Worm (Caenorhabditis elegans) whole organism, late embryonic: ENCODE data around the gene F31B12.4.

Experiments
- C08G9.2 ChIP-seq: sonication (generic microtip); optimal IDR thresholded peaks from 2 replicates; lab custom pipeline; 2016; ENCODE audit warnings: mild to moderate bottlenecking, missing genetic modification characterization, moderate library complexity, missing compliant biosample characterization
- C38D4.7 ChIP-seq: fragments of 200-800 bp; sonication (Bioruptor generic); optimal IDR thresholded peaks from 2 replicates; lab custom pipeline; 2018; ENCODE audit warnings: mild to moderate bottlenecking, missing genetic modification characterization, moderate library complexity, missing compliant biosample characterization
- F13H6.1 ChIP-seq: sonication (generic microtip); optimal IDR thresholded peaks from 2 replicates; lab custom pipeline; 2016; ENCODE audit warnings: missing genetic modification characterization, missing compliant biosample characterization
- K02D7.2 ChIP-seq: sonication (generic microtip); optimal IDR thresholded peaks from 2 replicates; lab custom pipeline; 2017; ENCODE audit warnings: mild to moderate bottlenecking, missing genetic modification characterization, missing compliant biosample characterization
- K09A11.1 ChIP-seq: sonication (generic microtip); optimal IDR thresholded peaks from 2 replicates; lab custom pipeline; 2017; ENCODE audit warnings: antibody characterized with exemption, mild to moderate bottlenecking, missing genetic modification characterization, missing compliant biosample characterization; ENCODE audit not compliant: insufficient read depth
- T23F11.4 ChIP-seq: fragments of 200-800 bp; sonication (Bioruptor generic); optimal IDR thresholded peaks from 2 replicates; lab custom pipeline; 2018; ENCODE audit warnings: mild to moderate bottlenecking, missing genetic modification characterization, missing compliant biosample characterization
- ahr-1 ChIP-seq: sonication (generic microtip); optimal IDR thresholded peaks from 2 replicates; lab custom pipeline; 2016; ENCODE audit warnings: missing genetic modification characterization, missing compliant biosample characterization
- ceh-14 ChIP-seq: sonication (generic microtip); optimal IDR thresholded peaks from 2 replicates; lab custom pipeline; 2016; ENCODE audit warnings: missing genotype, missing genetic modification characterization, missing compliant biosample characterization
- ceh-18 ChIP-seq: sonication (generic microtip); optimal IDR thresholded peaks from 2 replicates; lab custom pipeline; 2016; ENCODE audit warnings: missing genetic modification characterization, missing compliant biosample characterization
- ceh-19 ChIP-seq: fragments of 200-800 bp; sonication (Bioruptor generic); optimal IDR thresholded peaks from 2 replicates; lab custom pipeline; 2018; ENCODE audit warnings: mild to moderate bottlenecking, missing genetic modification characterization, missing compliant biosample characterization
- ceh-2 ChIP-seq: sonication (generic microtip); optimal IDR thresholded peaks from 2 replicates; lab custom pipeline; 2016; ENCODE audit warnings: missing genotype, missing genetic modification characterization, missing compliant biosample characterization
- ceh-22 ChIP-seq: sonication (generic microtip); optimal IDR thresholded peaks from 2 replicates; lab custom pipeline; 2017; ENCODE audit warnings: missing biosample characterization, missing genetic modification characterization
- ceh-24 ChIP-seq: sonication (generic microtip); optimal IDR thresholded peaks from 2 replicates; lab custom pipeline; 2016; ENCODE audit warnings: mild to moderate bottlenecking, missing genetic modification characterization, missing compliant biosample characterization
- ceh-30 ChIP-seq: fragments of 150-350 bp; optimal IDR thresholded peaks from 2 replicates; lab custom pipeline; 2014; ENCODE audit warnings: missing biosample characterization, missing genetic modification characterization
- ceh-31 ChIP-seq: sonication (generic microtip); optimal IDR thresholded peaks from 2 replicates; lab custom pipeline; 2016; ENCODE audit warnings: missing genetic modification characterization, missing compliant biosample characterization
- ceh-45 ChIP-seq: fragments of 200-800 bp; sonication (Bioruptor generic); IDR thresholded peaks from 2 replicates; pipeline ENCODE4 v1.3.6; 2022; ENCODE audit warnings: missing genetic modification reagents, missing genetic modification characterization, missing compliant biosample characterization
- ceh-48 ChIP-seq: sonication (generic microtip); optimal IDR thresholded peaks from 2 replicates; lab custom pipeline; 2016; ENCODE audit warnings: missing genetic modification characterization, inconsistent platforms, missing compliant biosample characterization
- ceh-6 ChIP-seq: fragments of 200-800 bp; sonication (Bioruptor generic); optimal IDR thresholded peaks from 2 replicates; lab custom pipeline; 2018; ENCODE audit warnings: mild to moderate bottlenecking, missing genetic modification characterization, missing compliant biosample characterization
- ceh-9 ChIP-seq: sonication (generic microtip); optimal IDR thresholded peaks from 2 replicates; lab custom pipeline; 2016; ENCODE audit warnings: mild to moderate bottlenecking, missing genetic modification characterization, inconsistent platforms, missing compliant biosample characterization
- dmd-4 ChIP-seq: sonication (generic microtip); optimal IDR thresholded peaks from 2 replicates; lab custom pipeline; 2016; ENCODE audit warnings: borderline replicate concordance, missing genetic modification characterization, missing compliant biosample characterization
- dve-1 ChIP-seq: sonication (generic microtip); optimal IDR thresholded peaks from 2 replicates; lab custom pipeline; 2017; ENCODE audit warnings: antibody characterized with exemption, mild to moderate bottlenecking, missing genetic modification characterization, missing compliant biosample characterization
- elt-2 ChIP-seq: sonication (generic microtip); optimal IDR thresholded peaks from 2 replicates; lab custom pipeline; 2016; ENCODE audit warnings: missing genetic modification reagents, missing genetic modification characterization, missing compliant biosample characterization
- ets-4 ChIP-seq: sonication (generic microtip); optimal IDR thresholded peaks from 2 replicates; lab custom pipeline; 2016; ENCODE audit warnings: missing genetic modification characterization, missing compliant biosample characterization
- fax-1 ChIP-seq: sonication (generic microtip); optimal IDR thresholded peaks from 2 replicates; lab custom pipeline; 2016; ENCODE audit warnings: missing genotype, missing genetic modification characterization, missing compliant biosample characterization
- fkh-10 ChIP-seq: fragments of 150-350 bp; optimal IDR thresholded peaks from 2 replicates; lab custom pipeline; 2014; ENCODE audit warnings: missing biosample characterization, missing genetic modification reagents, missing genetic modification characterization
- fkh-6 ChIP-seq: sonication (generic microtip); optimal IDR thresholded peaks from 2 replicates; lab custom pipeline; 2016; ENCODE audit warnings: missing genetic modification characterization, missing compliant biosample characterization
- hlh-13 ChIP-seq: fragments of 200-800 bp; sonication (Bioruptor generic); optimal IDR thresholded peaks from 2 replicates; lab custom pipeline; 2018; ENCODE audit warnings: mild to moderate bottlenecking, missing genetic modification characterization, missing compliant biosample characterization
- hlh-30 ChIP-seq: sonication (generic microtip); optimal IDR thresholded peaks from 2 replicates; lab custom pipeline; 2017; ENCODE audit warnings: antibody characterized with exemption, missing genetic modification characterization, missing compliant biosample characterization; ENCODE audit not compliant: insufficient read depth
- hlh-8 ChIP-seq: sonication (generic microtip); optimal IDR thresholded peaks from 2 replicates; lab custom pipeline; 2016; ENCODE audit warnings: missing genotype, missing genetic modification characterization, missing compliant biosample characterization
- lim-6 ChIP-seq: sonication (generic microtip); optimal IDR thresholded peaks from 2 replicates; lab custom pipeline; 2016; ENCODE audit warnings: missing genetic modification characterization, missing compliant biosample characterization
- lin-11 ChIP-seq: fragments of 200-800 bp; sonication (Bioruptor generic); optimal IDR thresholded peaks from 2 replicates; lab custom pipeline; 2018; ENCODE audit warnings: mild to moderate bottlenecking, missing genetic modification characterization, missing compliant biosample characterization
- madf-2 ChIP-seq: sonication (generic microtip); optimal IDR thresholded peaks from 2 replicates; lab custom pipeline; 2017; ENCODE audit warnings: missing genetic modification characterization, missing compliant biosample characterization
- mec-3 ChIP-seq: sonication (generic microtip); optimal IDR thresholded peaks from 2 replicates; lab custom pipeline; 2016; ENCODE audit warnings: borderline replicate concordance, missing genetic modification characterization, missing compliant biosample characterization
- nfya-1 ChIP-seq: sonication (generic microtip); optimal IDR thresholded peaks from 2 replicates; lab custom pipeline; 2017; ENCODE audit warnings: missing genetic modification characterization, mild to moderate bottlenecking, missing compliant biosample characterization, antibody characterized with exemption, moderate library complexity
- nhr-11 ChIP-seq: fragments of 150-350 bp; optimal IDR thresholded peaks from 2 replicates; lab custom pipeline; 2014; ENCODE audit warnings: missing biosample characterization, missing genetic modification characterization
- nhr-232 ChIP-seq: sonication (generic microtip); optimal IDR thresholded peaks from 2 replicates; lab custom pipeline; 2016; ENCODE audit warnings: missing genetic modification characterization, missing compliant biosample characterization
- odd-2 ChIP-seq: sonication (generic microtip); optimal IDR thresholded peaks from 2 replicates; lab custom pipeline; 2017; ENCODE audit warnings: antibody characterized with exemption, mild to moderate bottlenecking, missing genetic modification characterization, missing compliant biosample characterization
- pat-9 ChIP-seq: fragments of 200-800 bp; sonication (Bioruptor generic); optimal IDR thresholded peaks from 2 replicates; lab custom pipeline; 2018; ENCODE audit warnings: mild to moderate bottlenecking, missing genetic modification characterization, moderate library complexity, missing compliant biosample characterization
- pax-1 ChIP-seq: fragments of 150-350 bp; optimal IDR thresholded peaks from 2 replicates; lab custom pipeline; 2014; ENCODE audit warnings: missing biosample characterization, missing genetic modification characterization
- pqm-1 ChIP-seq: sonication (generic microtip); optimal IDR thresholded peaks from 2 replicates; lab custom pipeline; 2016; ENCODE audit warnings: missing genetic modification characterization, missing compliant biosample characterization
- pros-1 ChIP-seq: fragments of 150-350 bp; optimal IDR thresholded peaks from 2 replicates; lab custom pipeline; 2014; ENCODE audit warnings: missing biosample characterization, missing genetic modification reagents, missing genetic modification characterization
- ref-2 ChIP-seq: sonication (generic microtip); optimal IDR thresholded peaks from 2 replicates; lab custom pipeline; 2016; ENCODE audit warnings: missing genetic modification characterization, missing compliant biosample characterization
- rnt-1 ChIP-seq: sonication (generic microtip); optimal IDR thresholded peaks from 2 replicates; lab custom pipeline; 2016; ENCODE audit warnings: missing genetic modification characterization, missing compliant biosample characterization
- sdc-2 ChIP-seq: sonication (generic microtip); optimal IDR thresholded peaks from 2 replicates; lab custom pipeline; 2016; ENCODE audit warnings: missing genotype, missing genetic modification characterization, missing compliant biosample characterization
- sox-2 ChIP-seq: fragments of 200-800 bp; sonication (Bioruptor generic); IDR thresholded peaks from 2 replicates; pipeline ENCODE4 v1.3.6; 2022; ENCODE audit warnings: missing genetic modification reagents, missing genetic modification characterization, missing compliant biosample characterization
- sox-4 ChIP-seq: sonication (generic microtip); optimal IDR thresholded peaks from 2 replicates; lab custom pipeline; 2017; ENCODE audit warnings: mild to moderate bottlenecking, missing genetic modification characterization, inconsistent platforms, missing compliant biosample characterization
- syd-9 ChIP-seq: sonication (generic microtip); optimal IDR thresholded peaks from 2 replicates; lab custom pipeline; 2016; ENCODE audit warnings: mild to moderate bottlenecking, missing genetic modification characterization, moderate library complexity, missing compliant biosample characterization
- tbx-2 ChIP-seq: sonication (generic microtip); optimal IDR thresholded peaks from 2 replicates; lab custom pipeline; 2016; ENCODE audit warnings: missing genetic modification characterization, missing compliant biosample characterization
- tbx-7 ChIP-seq: sonication (generic microtip); optimal IDR thresholded peaks from 2 replicates; lab custom pipeline; 2016; ENCODE audit warnings: missing genotype, missing genetic modification characterization, missing compliant biosample characterization
- ttx-3 ChIP-seq: sonication (generic microtip); optimal IDR thresholded peaks from 2 replicates; lab custom pipeline; 2016; ENCODE audit warnings: missing genetic modification reagents, missing genetic modification characterization, missing compliant biosample characterization
- unc-42 ChIP-seq: sonication (generic microtip); optimal IDR thresholded peaks from 2 replicates; lab custom pipeline; 2016; ENCODE audit warnings: missing genotype, missing genetic modification characterization, missing compliant biosample characterization
- unc-86 ChIP-seq: sonication (generic microtip); optimal IDR thresholded peaks from 2 replicates; lab custom pipeline; 2016; ENCODE audit warnings: missing genetic modification characterization, missing compliant biosample characterization
- ztf-16 ChIP-seq: sonication (generic microtip); optimal IDR thresholded peaks from 2 replicates; lab custom pipeline; 2017; ENCODE audit warnings: missing genetic modification characterization, missing compliant biosample characterization

Gene F31B12.4

ce11 chrX:10821160-10821559 is 16.6 kb downstream of the F31B12.4 start:
- TF ChIP-seq ttx-3 (tag; lab: Kevin White, UChicago) = no peak
- TF ChIP-seq mec-3 (tag; lab: Kevin White, UChicago) = peak; percentile 41
- no peak for TF ChIP-seq ceh-45 (GFP tag; lab: Robert Waterston, UW)
- no peak for TF ChIP-seq pqm-1 (tag; lab: Kevin White, UChicago)
- peak; percentile 50 for TF ChIP-seq rnt-1 (tag; lab: Kevin White, UChicago)
- TF ChIP-seq sdc-2 (tag; lab: Kevin White, UChicago) = peak; percentile 71
- peak; percentile 43 for TF ChIP-seq pat-9 (tag; lab: Kevin White, UChicago)
- TF ChIP-seq ceh-48 = peak; percentile 29
- no peak for TF ChIP-seq ets-4 (tag; lab: Kevin White, UChicago)
- peak; percentile 34 for TF ChIP-seq ref-2
- no peak for TF ChIP-seq lim-6 (tag; lab: Kevin White, UChicago)
- TF ChIP-seq pros-1 (tag; lab: Kevin White, UChicago) = no peak
- no peak for TF ChIP-seq T23F11.4 (GFP tag; lab: Kevin White, UChicago)
- no peak for TF ChIP-seq fax-1 (tag; lab: Kevin White, UChicago)
- TF ChIP-seq madf-2 (tag; lab: Kevin White, UChicago) = peak; percentile 48
- peak; percentile 38 for TF ChIP-seq elt-2 (tag; lab: Kevin White, UChicago)
- TF ChIP-seq fkh-10 = no peak
- TF ChIP-seq nfya-1 (tag; lab: Kevin White, UChicago) = no peak
- peak; percentile 43 for TF ChIP-seq syd-9 (tag; lab: Kevin White, UChicago)
- peak; percentile 71 for TF ChIP-seq ahr-1 (tag; lab: Kevin White, UChicago)
- TF ChIP-seq hlh-30 (tag; lab: Kevin White, UChicago) = no peak
- peak; percentile 52 for TF ChIP-seq nhr-232 (tag; lab: Kevin White, UChicago)
- TF ChIP-seq C38D4.7 (GFP tag; lab: Kevin White, UChicago) = peak; percentile 52
- no peak for TF ChIP-seq pax-1 (tag; lab: Kevin White, UChicago)
- TF ChIP-seq ceh-19 (GFP tag; lab: Kevin White, UChicago) = peak; percentile 6
- TF ChIP-seq nhr-11 (tag; lab: Kevin White, UChicago) = no peak
- TF ChIP-seq unc-42 (tag; lab: Kevin White, UChicago) = no peak
- TF ChIP-seq ceh-6 (GFP tag; lab: Kevin White, UChicago) = peak; percentile 72
- no peak for TF ChIP-seq ceh-24 (tag; lab: Kevin White, UChicago)
- TF ChIP-seq tbx-2 = peak; percentile 38
- peak; percentile 3 for TF ChIP-seq ceh-2
- TF ChIP-seq K02D7.2 = peak; percentile 19
- TF ChIP-seq hlh-8 (tag; lab: Kevin White, UChicago) = no peak
- TF ChIP-seq dve-1 (tag; lab: Kevin White, UChicago) = peak; percentile 50
- peak; percentile 45 for TF ChIP-seq lin-11
- TF ChIP-seq ceh-22 (tag; lab: Kevin White, UChicago) = no peak
- no peak for TF ChIP-seq dmd-4
- no peak for TF ChIP-seq fkh-6 (tag; lab: Kevin White, UChicago)
- TF ChIP-seq F13H6.1 (tag; lab: Kevin White, UChicago) = no peak
- peak; percentile 30 for TF ChIP-seq ztf-16
- no peak for TF ChIP-seq sox-2 (GFP tag; lab: Robert Waterston, UW)
- peak; percentile 48 for TF ChIP-seq ceh-31 (tag; lab: Kevin White, UChicago)
- peak; percentile 2 for TF ChIP-seq unc-86
- TF ChIP-seq tbx-7 (tag; lab: Kevin White, UChicago) = peak; percentile 5
- no peak for TF ChIP-seq K09A11.1
- TF ChIP-seq C08G9.2 (tag; lab: Kevin White, UChicago) = peak; percentile 56
- TF ChIP-seq ceh-14 = peak; percentile 14
- TF ChIP-seq ceh-18 = peak; percentile 17
- TF ChIP-seq hlh-13 (GFP tag; lab: Kevin White, UChicago) = peak; percentile 35
- peak; percentile 43 for TF ChIP-seq sox-4 (tag; lab: Kevin White, UChicago)
- TF ChIP-seq odd-2 = no peak
- peak; percentile 29 for TF ChIP-seq ceh-9 (tag; lab: Kevin White, UChicago)
- TF ChIP-seq ceh-30 (tag; lab: Kevin White, UChicago) = no peak
